Worm (Caenorhabditis elegans) whole organism, mixed stage, embryonic: ENCODE data around the gene T16A1.5.

Experiments
- ces-1 ChIP-seq: fragments of 150-350 bp; optimal IDR thresholded peaks from 2 replicates; lab custom pipeline; 2014; ENCODE audit warnings: missing biosample characterization, missing genetic modification reagents, missing genetic modification characterization
- flh-1 ChIP-seq: fragments of 200-800 bp; sonication (Bioruptor generic); optimal IDR thresholded peaks from 2 replicates; lab custom pipeline; 2018; ENCODE audit warnings: mild to moderate bottlenecking, missing genetic modification characterization, moderate library complexity, missing compliant biosample characterization
- hlh-1 ChIP-seq: fragments of 150-350 bp; optimal IDR thresholded peaks from 2 replicates; lab custom pipeline; 2014; ENCODE audit warnings: missing biosample characterization, missing genetic modification reagents, missing genetic modification characterization
- lin-13 ChIP-seq: fragments of 150-350 bp; optimal IDR thresholded peaks from 2 replicates; lab custom pipeline; 2014; ENCODE audit warnings: missing biosample characterization, missing genetic modification characterization
- mep-1 ChIP-seq: fragments of 150-350 bp; optimal IDR thresholded peaks from 2 replicates; lab custom pipeline; 2017; ENCODE audit warnings: missing biosample characterization, missing genetic modification reagents, missing genetic modification characterization, inconsistent platforms
- nhr-12 ChIP-seq: fragments of 150-350 bp; optimal IDR thresholded peaks from 2 replicates; lab custom pipeline; 2014; ENCODE audit warnings: missing biosample characterization, missing genetic modification characterization
- nhr-237 ChIP-seq: fragments of 150-350 bp; optimal IDR thresholded peaks from 2 replicates; lab custom pipeline; 2014; ENCODE audit warnings: missing biosample characterization, missing genetic modification characterization
- nhr-28 ChIP-seq: fragments of 150-350 bp; optimal IDR thresholded peaks from 2 replicates; lab custom pipeline; 2014; ENCODE audit warnings: missing biosample characterization, missing genetic modification characterization
- pha-4 ChIP-seq: fragments of 150-350 bp; optimal IDR thresholded peaks from 2 replicates; lab custom pipeline; 2018; ENCODE audit warnings: missing biosample characterization, missing genetic modification reagents, missing genetic modification characterization
- snpc-4 ChIP-seq: fragments of 150-350 bp; optimal IDR thresholded peaks from 2 replicates; lab custom pipeline; 2014; ENCODE audit warnings: missing biosample characterization, missing genetic modification characterization
- unc-62 ChIP-seq: fragments of 150-350 bp; optimal IDR thresholded peaks from 2 replicates; lab custom pipeline; 2014; ENCODE audit warnings: missing biosample characterization, missing genetic modification reagents, missing genetic modification characterization
- zip-8 ChIP-seq: fragments of 150-350 bp; optimal IDR thresholded peaks from 2 replicates; lab custom pipeline; 2014; ENCODE audit warnings: missing biosample characterization, missing genetic modification characterization

- TF ChIP-seq zip-8 (no peak), ces-1 (no peak), pha-4 (no peak), nhr-28 (tag; lab: Kevin White, UChicago) (no peak), unc-62 (GFP tag; lab: Kevin White, UChicago) (no peak), snpc-4 (tag; lab: Kevin White, UChicago) (no peak), flh-1 (no peak), hlh-1 (tag; lab: Kevin White, UChicago) (no peak), mep-1 (tag; lab: Kevin White, UChicago) (no peak), nhr-237 (tag; lab: Kevin White, UChicago) (no peak), nhr-12 (tag; lab: Kevin White, UChicago) (no peak), lin-13 (no peak)
These were observed 7.0 kb upstream of the T16A1.5 start, which contains the start of gene trpl-5 for ce11 chrII:2090605-2091004.
